Fruit fly (Drosophila melanogaster) whole organism, pupa: Measurements from ENCODE around the gene CG15408.

Source experiments
- CG10348 ChIP-seq: fragments of 200-800 bp; sonication (Bioruptor generic); IDR thresholded peaks from 2 replicates; pipeline ENCODE4 v1.3.6; 2022; ENCODE audit warnings: missing biosample characterization, missing genetic modification characterization
- CG12605 ChIP-seq: fragments of 200-800 bp; sonication (Bioruptor generic); IDR thresholded peaks from 2 replicates; pipeline ENCODE4 v1.3.6; 2022; ENCODE audit warnings: missing biosample characterization, missing genetic modification characterization
- CG13204 ChIP-seq: fragments of 200-800 bp; sonication (Bioruptor generic); optimal IDR thresholded peaks from 2 replicates; lab custom pipeline; 2018; ENCODE audit warnings: missing biosample characterization, mild to moderate bottlenecking, missing genetic modification characterization, moderate library complexity
- CG14655 ChIP-seq: fragments of 200-800 bp; sonication (Bioruptor generic); optimal IDR thresholded peaks from 3 replicates; lab custom pipeline; 2017; ENCODE audit warnings: mild to moderate bottlenecking, missing biosample characterization, missing genetic modification reagents, missing genetic modification characterization
- CG15710 ChIP-seq: fragments of 200-800 bp; sonication (Bioruptor generic); optimal IDR thresholded peaks from 2 replicates; lab custom pipeline; 2018; ENCODE audit warnings: missing biosample characterization, mild to moderate bottlenecking, missing genetic modification characterization, moderate library complexity
- CG17806 ChIP-seq: fragments of 200-800 bp; sonication (Bioruptor generic); optimal IDR thresholded peaks from 2 replicates; lab custom pipeline; 2018; ENCODE audit warnings: missing biosample characterization, mild to moderate bottlenecking, missing genetic modification characterization, moderate library complexity
- CG32121 ChIP-seq: fragments of 200-800 bp; sonication (Bioruptor generic); IDR thresholded peaks from 2 replicates; pipeline ENCODE4 v1.3.6; 2022; ENCODE audit warnings: missing biosample characterization, missing genetic modification characterization
- CG34367 ChIP-seq: fragments of 200-800 bp; sonication (Bioruptor generic); optimal IDR thresholded peaks from 2 replicates; lab custom pipeline; 2018; ENCODE audit warnings: missing biosample characterization, mild to moderate bottlenecking, missing genetic modification characterization
- CG4496 ChIP-seq: fragments of 200-800 bp; sonication (Bioruptor generic); IDR thresholded peaks from 3 replicates; pipeline ENCODE4 v1.3.6; 2022; ENCODE audit warnings: missing biosample characterization, missing genetic modification characterization
- CG8159 ChIP-seq: fragments of 200-800 bp; sonication (Bioruptor generic); optimal IDR thresholded peaks from 3 replicates; lab custom pipeline; 2018; ENCODE audit warnings: missing biosample characterization, mild to moderate bottlenecking, missing genetic modification characterization, moderate library complexity
- CG8301 ChIP-seq: fragments of 200-800 bp; sonication (Bioruptor generic); optimal IDR thresholded peaks from 2 replicates; lab custom pipeline; 2018; ENCODE audit warnings: missing biosample characterization, mild to moderate bottlenecking, missing genetic modification characterization
- CG9948 ChIP-seq: fragments of 200-800 bp; sonication (Bioruptor generic); optimal IDR thresholded peaks from 2 replicates; lab custom pipeline; 2018; ENCODE audit warnings: missing biosample characterization, mild to moderate bottlenecking, missing genetic modification characterization, moderate library complexity
- D1 ChIP-seq: fragments of 200-800 bp; sonication (Bioruptor generic); optimal IDR thresholded peaks from 2 replicates; lab custom pipeline; 2018; ENCODE audit warnings: missing biosample characterization, mild to moderate bottlenecking, missing genetic modification characterization, moderate library complexity
- EcR ChIP-seq: fragments of 200-800 bp; sonication (Bioruptor generic); optimal IDR thresholded peaks from 3 replicates; lab custom pipeline; 2019; ENCODE audit warnings: missing biosample characterization, missing genetic modification characterization, mild to moderate bottlenecking, moderate library complexity, missing genetic modification reagents
- Ets98B ChIP-seq: fragments of 200-800 bp; sonication (Bioruptor generic); IDR thresholded peaks from 2 replicates; pipeline ENCODE4 v1.3.6; 2022; ENCODE audit warnings: missing biosample characterization, missing genetic modification characterization
- Pif1A ChIP-seq: fragments of 200-800 bp; sonication (Bioruptor generic); optimal IDR thresholded peaks from 3 replicates; lab custom pipeline; 2016; ENCODE audit warnings: missing biosample characterization, missing genetic modification characterization
- Pif1B ChIP-seq: fragments of 200-800 bp; sonication (Bioruptor generic); optimal IDR thresholded peaks from 3 replicates; lab custom pipeline; 2016; ENCODE audit warnings: missing biosample characterization, missing genetic modification characterization
- Snoo ChIP-seq: fragments of 200-800 bp; sonication (Bioruptor generic); optimal IDR thresholded peaks from 3 replicates; lab custom pipeline; 2017; ENCODE audit warnings: missing biosample characterization, mild to moderate bottlenecking, missing genetic modification characterization, inconsistent platforms
- fd96Ca ChIP-seq: fragments of 200-800 bp; sonication (Bioruptor generic); IDR thresholded peaks from 3 replicates; pipeline ENCODE4 v1.3.6; 2022; ENCODE audit warnings: missing biosample characterization, missing genetic modification characterization
- gl ChIP-seq: fragments of 200-800 bp; sonication (Bioruptor generic); optimal IDR thresholded peaks from 2 replicates; lab custom pipeline; 2018; ENCODE audit warnings: missing biosample characterization, mild to moderate bottlenecking, missing genetic modification characterization
- rn ChIP-seq: fragments of 200-800 bp; sonication (Bioruptor generic); IDR thresholded peaks from 2 replicates; pipeline ENCODE4 v1.3.6; 2022; ENCODE audit warnings: missing biosample characterization, missing genetic modification characterization

Gene CG15408

dm6 chr2L:3356193-3356645 lies 23.6 kb downstream of the CG15408 start:
- TF ChIP-seq Snoo, result peak; percentile 20
- TF ChIP-seq CG9948 (tag; lab: Kevin White, UChicago), result peak; percentile 72
- TF ChIP-seq CG17806 (tag; lab: Kevin White, UChicago), result peak; percentile 74
- no peak for TF ChIP-seq CG10348 (GFP tag; lab: Robert Waterston, UW)
- 0 out of 2 replicates have a peak, but pooled peaks have one; percentile 22 for TF ChIP-seq Ets98B (GFP tag; lab: Robert Waterston, UW)
- TF ChIP-seq Pif1B (GFP tag; lab: Kevin White, UChicago), result peak; percentile 70
- no peak for TF ChIP-seq D1 (tag; lab: Kevin White, UChicago)
- peak; percentile 81 for TF ChIP-seq CG15710 (tag; lab: Kevin White, UChicago)
- peak; percentile 52 for TF ChIP-seq CG32121
- 0 out of 3 replicates have a peak, but pooled peaks have one; percentile 16 for TF ChIP-seq fd96Ca
- no peak for TF ChIP-seq CG14655 (GFP tag; lab: Kevin White, UChicago)
- TF ChIP-seq CG8159 (tag; lab: Kevin White, UChicago), result peak; percentile 82
- TF ChIP-seq gl (tag; lab: Kevin White, UChicago), result peak; percentile 91
- peak; percentile 96 for TF ChIP-seq CG13204
- TF ChIP-seq CG8301 (tag; lab: Kevin White, UChicago), result peak; percentile 31
- TF ChIP-seq EcR (GFP tag; lab: Kevin White, UChicago), result peak; percentile 78
- peak; percentile 52; the same call in 2 of the 3 replicates for TF ChIP-seq CG4496
- 0 out of 2 replicates have a peak, but pooled peaks have one; percentile 54 for TF ChIP-seq CG12605 (GFP tag; lab: Robert Waterston, UW)
- peak; percentile 83 for TF ChIP-seq Pif1A (GFP tag; lab: Kevin White, UChicago)
- TF ChIP-seq CG34367 (tag; lab: Kevin White, UChicago), result peak; percentile 80
- TF ChIP-seq rn (GFP tag; lab: Robert Waterston, UW), result no peak

- TF ChIP-seq CG17806 (tag; lab: Kevin White, UChicago) (no peak), CG9948 (tag; lab: Kevin White, UChicago) (no peak), CG12605 (GFP tag; lab: Robert Waterston, UW) (no peak), gl (tag; lab: Kevin White, UChicago) (no peak), CG10348 (GFP tag; lab: Robert Waterston, UW) (no peak), CG32121 (no peak), EcR (GFP tag; lab: Kevin White, UChicago) (no peak), CG34367 (tag; lab: Kevin White, UChicago) (no peak), Ets98B (GFP tag; lab: Robert Waterston, UW) (no peak), Pif1B (GFP tag; lab: Kevin White, UChicago) (no peak), CG14655 (GFP tag; lab: Kevin White, UChicago) (no peak), D1 (tag; lab: Kevin White, UChicago) (no peak), CG8159 (tag; lab: Kevin White, UChicago) (no peak)
- TF ChIP-seq, all 21 proteins: peak for 0
These were observed 24.4 kb downstream of the CG15408 start, which contains the start of gene CG8838 for dm6 chr2L:3356790-3357696. CG8838 (plus strand) TSS chr2L:3357646.

- no peak for TF ChIP-seq Snoo
- TF ChIP-seq CG15710 (tag; lab: Kevin White, UChicago), result no peak
- no peak for TF ChIP-seq D1 (tag; lab: Kevin White, UChicago)
- TF ChIP-seq CG13204, result no peak
- no peak for TF ChIP-seq CG10348 (GFP tag; lab: Robert Waterston, UW)
- TF ChIP-seq Pif1A (GFP tag; lab: Kevin White, UChicago), result no peak
- TF ChIP-seq EcR (GFP tag; lab: Kevin White, UChicago), result no peak
- TF ChIP-seq fd96Ca, result no peak
- TF ChIP-seq CG14655 (GFP tag; lab: Kevin White, UChicago), result no peak
- TF ChIP-seq Pif1B (GFP tag; lab: Kevin White, UChicago), result no peak
- TF ChIP-seq CG9948 (tag; lab: Kevin White, UChicago), result no peak
- TF ChIP-seq rn (GFP tag; lab: Robert Waterston, UW), result no peak
- TF ChIP-seq CG17806 (tag; lab: Kevin White, UChicago), result no peak
- no peak for TF ChIP-seq CG8301 (tag; lab: Kevin White, UChicago)
- no peak for TF ChIP-seq CG8159 (tag; lab: Kevin White, UChicago)
- no peak for TF ChIP-seq CG34367 (tag; lab: Kevin White, UChicago)
- no peak for TF ChIP-seq CG32121
- no peak for TF ChIP-seq gl (tag; lab: Kevin White, UChicago)
- TF ChIP-seq CG4496, result no peak
- no peak for TF ChIP-seq CG12605 (GFP tag; lab: Robert Waterston, UW)
These were observed 29.2 kb downstream of the CG15408 start for dm6 chr2L:3361821-3362220.

dm6 chr2L:3366043-3366679 lies 33.5 kb downstream of the CG15408 start:
- no peak for TF ChIP-seq Snoo
- no peak for TF ChIP-seq CG14655 (GFP tag; lab: Kevin White, UChicago)
- no peak for TF ChIP-seq CG13204
- no peak for TF ChIP-seq D1 (tag; lab: Kevin White, UChicago)
- TF ChIP-seq CG8301 (tag; lab: Kevin White, UChicago), result no peak
- TF ChIP-seq, all 21 proteins: peak for 0

- TF ChIP-seq CG9948 (tag; lab: Kevin White, UChicago), result no peak
- TF ChIP-seq CG10348 (GFP tag; lab: Robert Waterston, UW), result no peak
- no peak for TF ChIP-seq EcR (GFP tag; lab: Kevin White, UChicago)
- TF ChIP-seq Ets98B (GFP tag; lab: Robert Waterston, UW), result no peak
These were observed 35.8 kb downstream of the CG15408 start for dm6 chr2L:3368425-3368824.
